Fruit fly (Drosophila melanogaster) whole organism, wandering third instar larva: Measurements from ENCODE around the gene CG4404.

Experiments used
- Abd-B ChIP-seq: fragments of >200 bp; optimal IDR thresholded peaks from 2 replicates; lab custom pipeline; 2017; ENCODE audit warnings: missing biosample characterization, missing genetic modification characterization
- Hr78 ChIP-seq: fragments of >200 bp; optimal IDR thresholded peaks from 2 replicates; lab custom pipeline; 2017; ENCODE audit warnings: missing biosample characterization, missing genetic modification characterization
- Myc ChIP-seq: fragments of >200 bp; optimal IDR thresholded peaks from 2 replicates; lab custom pipeline; 2017
- rgr ChIP-seq: fragments of 200-800 bp; sonication (Bioruptor generic); optimal IDR thresholded peaks from 3 replicates; lab custom pipeline; 2016; ENCODE audit warnings: missing biosample characterization, mild to moderate bottlenecking, missing genetic modification characterization

dm6 chrX:12886543-12886942, 19.3 kb downstream of the CG4404 start:
- TF ChIP-seq Myc: no peak
- no peak for TF ChIP-seq Abd-B (GFP tag; lab: Kevin White, UChicago)
- no peak for TF ChIP-seq Hr78 (GFP tag; lab: Kevin White, UChicago)
- TF ChIP-seq rgr (GFP tag; lab: Kevin White, UChicago): no peak
